Worm (Caenorhabditis elegans) whole organism, L1 larva: Measurements from ENCODE around the gene Y26G10.1.

ENCODE experiments used
- C16A3.4 ChIP-seq: fragments of 150-350 bp; optimal IDR thresholded peaks from 2 replicates; lab custom pipeline; 2014; ENCODE audit warnings: missing biosample characterization, missing genetic modification characterization
- F16B12.6 ChIP-seq: fragments of 150-350 bp; optimal IDR thresholded peaks from 2 replicates; lab custom pipeline; 2014; ENCODE audit warnings: missing biosample characterization, missing genetic modification characterization
- aly-2 ChIP-seq: fragments of 150-350 bp; optimal IDR thresholded peaks from 2 replicates; lab custom pipeline; 2014; ENCODE audit warnings: missing biosample characterization, missing genetic modification characterization
- ceh-82 ChIP-seq, 3 experiments: fragments of 150-350 bp in 1 of 3; sonication (generic microtip) in 2 of 3; optimal IDR thresholded peaks; 2 replicates each; lab custom pipeline; 2014 to 2017; ENCODE audit warnings: missing biosample characterization in 3 of 3, missing genetic modification characterization in 3 of 3
- ceh-88 ChIP-seq: fragments of 200-800 bp; sonication (Bioruptor generic); IDR thresholded peaks from 2 replicates; pipeline ENCODE4 v1.3.6; 2022; ENCODE audit warnings: missing genetic modification characterization, missing compliant biosample characterization
- efl-1 ChIP-seq, 4 experiments: fragments of 150-350 bp; optimal IDR thresholded peaks in 3 of 4; peaks in 1 of 4; 1 replicate in 1 of 4; 2 replicates in 3 of 4; lab custom pipeline; 2014; ENCODE audit warnings: missing biosample characterization in 2 of 4, missing genetic modification characterization in 2 of 4, missing genetic modification reagents in 2 of 4
- efl-3 ChIP-seq: fragments of 200-800 bp; sonication (Bioruptor generic); optimal IDR thresholded peaks from 2 replicates; lab custom pipeline; 2018; ENCODE audit warnings: mild to moderate bottlenecking, missing genetic modification characterization, missing compliant biosample characterization
- egl-13 ChIP-seq: sonication (generic microtip); optimal IDR thresholded peaks from 2 replicates; lab custom pipeline; 2016; ENCODE audit warnings: missing genotype, missing genetic modification reagents, missing genetic modification characterization, missing compliant biosample characterization
- egl-27 ChIP-seq, 2 experiments: fragments of 150-350 bp in 1 of 2; sonication (generic microtip); optimal IDR thresholded peaks; 3 replicates each; lab custom pipeline; 2017 to 2018; ENCODE audit warnings: missing biosample characterization in 2 of 2, missing genetic modification characterization in 2 of 2, missing genetic modification reagents in 2 of 2
- elt-2 ChIP-seq: sonication (generic microtip); optimal IDR thresholded peaks from 2 replicates; lab custom pipeline; 2016; ENCODE audit warnings: missing genetic modification characterization, mild to moderate bottlenecking, inconsistent platforms, missing compliant biosample characterization, missing genetic modification reagents
- fkh-4 ChIP-seq: sonication (generic microtip); optimal IDR thresholded peaks from 2 replicates; lab custom pipeline; 2016; ENCODE audit warnings: missing compliant biosample characterization, missing genetic modification characterization, borderline replicate concordance
- fos-1 ChIP-seq: fragments of 150-350 bp; optimal IDR thresholded peaks from 2 replicates; lab custom pipeline; 2014; ENCODE audit warnings: missing biosample characterization, missing genetic modification characterization
- hlh-17 ChIP-seq: fragments of 200-800 bp; sonication (Bioruptor generic); optimal IDR thresholded peaks from 2 replicates; lab custom pipeline; 2018; ENCODE audit warnings: missing genetic modification characterization, mild to moderate bottlenecking, missing compliant biosample characterization, moderate library complexity, borderline replicate concordance
- hpl-2 ChIP-seq: fragments of 150-350 bp; optimal IDR thresholded peaks from 2 replicates; lab custom pipeline; 2014; ENCODE audit warnings: missing biosample characterization, missing genetic modification reagents, missing genetic modification characterization
- isw-1 ChIP-seq: fragments of 200-800 bp; sonication (Bioruptor generic); IDR thresholded peaks from 2 replicates; pipeline ENCODE4 v1.3.6; 2022; ENCODE audit warnings: missing genetic modification characterization, missing compliant biosample characterization
- lin-13 ChIP-seq: fragments of 150-350 bp; optimal IDR thresholded peaks from 2 replicates; lab custom pipeline; 2014; ENCODE audit warnings: missing biosample characterization, missing genetic modification reagents, missing genetic modification characterization
- lin-35 ChIP-seq, 2 experiments: fragments of 150-350 bp; optimal IDR thresholded peaks; 2 replicates each; lab custom pipeline; 2014; ENCODE audit warnings: missing biosample characterization in 2 of 2, missing genetic modification characterization in 2 of 2, missing genetic modification reagents in 2 of 2
- lin-39 ChIP-seq: fragments of 150-350 bp; optimal IDR thresholded peaks from 2 replicates; lab custom pipeline; 2014; ENCODE audit warnings: missing biosample characterization, missing genetic modification reagents, missing genetic modification characterization
- lir-3 ChIP-seq: sonication (generic microtip); optimal IDR thresholded peaks from 2 replicates; lab custom pipeline; 2016; ENCODE audit warnings: mild to moderate bottlenecking, missing genetic modification characterization, moderate library complexity, missing compliant biosample characterization; ENCODE audit not compliant: poor library complexity
- mab-9 ChIP-seq: fragments of 200-800 bp; sonication (Bioruptor generic); IDR thresholded peaks from 2 replicates; pipeline ENCODE4 v1.3.6; 2022; ENCODE audit warnings: missing genetic modification reagents, missing genetic modification characterization, missing compliant biosample characterization
- nhr-11 ChIP-seq: fragments of 150-350 bp; optimal IDR thresholded peaks from 2 replicates; lab custom pipeline; 2014; ENCODE audit warnings: missing biosample characterization, missing genetic modification characterization
- nhr-20 ChIP-seq: sonication (generic microtip); optimal IDR thresholded peaks from 2 replicates; lab custom pipeline; 2016; ENCODE audit warnings: mild to moderate bottlenecking, missing genetic modification characterization, missing compliant biosample characterization
- nhr-28 ChIP-seq: fragments of 150-350 bp; optimal IDR thresholded peaks from 2 replicates; lab custom pipeline; 2014; ENCODE audit warnings: missing biosample characterization, missing genetic modification characterization
- nhr-47 ChIP-seq: sonication (generic microtip); optimal IDR thresholded peaks from 2 replicates; lab custom pipeline; 2016; ENCODE audit warnings: mild to moderate bottlenecking, missing genetic modification characterization, moderate library complexity, missing compliant biosample characterization
- nhr-76 ChIP-seq: sonication (generic microtip); optimal IDR thresholded peaks from 2 replicates; lab custom pipeline; 2017; ENCODE audit warnings: missing biosample characterization, missing genetic modification characterization
- nhr-77 ChIP-seq: fragments of 150-350 bp; optimal IDR thresholded peaks from 2 replicates; lab custom pipeline; 2014; ENCODE audit warnings: missing biosample characterization, missing genetic modification characterization
- nhr-90 ChIP-seq: sonication (generic microtip); optimal IDR thresholded peaks from 2 replicates; lab custom pipeline; 2016; ENCODE audit warnings: mild to moderate bottlenecking, missing genetic modification characterization, missing compliant biosample characterization; ENCODE audit not compliant: poor library complexity
- pag-3 ChIP-seq: sonication (generic microtip); optimal IDR thresholded peaks from 2 replicates; lab custom pipeline; 2017; ENCODE audit warnings: missing genetic modification characterization, mild to moderate bottlenecking, missing compliant biosample characterization, antibody characterized with exemption, borderline replicate concordance; ENCODE audit not compliant: insufficient read depth
- pax-3 ChIP-seq: fragments of 200-800 bp; sonication (Bioruptor generic); optimal IDR thresholded peaks from 2 replicates; lab custom pipeline; 2018; ENCODE audit warnings: mild to moderate bottlenecking, missing genetic modification characterization, moderate library complexity, missing compliant biosample characterization
- pqm-1 ChIP-seq: sonication (generic microtip); optimal IDR thresholded peaks from 3 replicates; lab custom pipeline; 2017; ENCODE audit warnings: missing biosample characterization, missing genetic modification characterization
- rnt-1 ChIP-seq: sonication (generic microtip); optimal IDR thresholded peaks from 2 replicates; lab custom pipeline; 2016; ENCODE audit warnings: mild to moderate bottlenecking, missing genetic modification characterization, moderate library complexity, missing compliant biosample characterization
- snu-23 ChIP-seq: sonication (generic microtip); optimal IDR thresholded peaks from 2 replicates; lab custom pipeline; 2016; ENCODE audit warnings: missing genetic modification characterization, missing compliant biosample characterization
- sox-4 ChIP-seq: sonication (generic microtip); optimal IDR thresholded peaks from 2 replicates; lab custom pipeline; 2016; ENCODE audit warnings: missing genetic modification characterization, missing compliant biosample characterization
- sptf-1 ChIP-seq: fragments of 150-350 bp; optimal IDR thresholded peaks from 2 replicates; lab custom pipeline; 2014; ENCODE audit warnings: missing biosample characterization, missing genetic modification characterization
- sup-37 ChIP-seq: fragments of 200-800 bp; sonication (Bioruptor generic); optimal IDR thresholded peaks from 2 replicates; lab custom pipeline; 2018; ENCODE audit warnings: mild to moderate bottlenecking, missing genetic modification characterization, missing compliant biosample characterization
- swsn-7 ChIP-seq: sonication (generic microtip); optimal IDR thresholded peaks from 2 replicates; lab custom pipeline; 2016; ENCODE audit warnings: missing genetic modification characterization, missing compliant biosample characterization
- unc-86 ChIP-seq: sonication (generic microtip); optimal IDR thresholded peaks from 2 replicates; lab custom pipeline; 2016; ENCODE audit warnings: missing genetic modification characterization, missing compliant biosample characterization
- unc-98 ChIP-seq: fragments of 200-800 bp; sonication (Bioruptor generic); IDR thresholded peaks from 2 replicates; pipeline ENCODE4 v1.3.6; 2022; ENCODE audit warnings: missing genetic modification characterization, missing compliant biosample characterization
- vab-15 ChIP-seq: sonication (generic microtip); optimal IDR thresholded peaks from 2 replicates; lab custom pipeline; 2017; ENCODE audit warnings: missing genotype, mild to moderate bottlenecking, missing genetic modification characterization, missing compliant biosample characterization
- xbp-1 ChIP-seq: sonication (generic microtip); optimal IDR thresholded peaks from 2 replicates; lab custom pipeline; 2016; ENCODE audit warnings: missing genetic modification characterization, missing compliant biosample characterization
- ztf-11 ChIP-seq, 2 experiments: sonication (generic microtip); optimal IDR thresholded peaks; 2 replicates each; lab custom pipeline; 2016 to 2017; ENCODE audit warnings: missing genetic modification characterization in 2 of 2, missing biosample characterization in 1 of 2, missing compliant biosample characterization in 1 of 2

The Y26G10.1 gene

ce11 chrV:17664367-17664766, 31.3 kb downstream of the Y26G10.1 start:
- TF ChIP-seq mab-9 (GFP tag; lab: Robert Waterston, UW), result no peak
- no peak for TF ChIP-seq aly-2 (tag; lab: Kevin White, UChicago)
- TF ChIP-seq lir-3 (tag; lab: Kevin White, UChicago), result no peak
- no peak for TF ChIP-seq sup-37 (GFP tag; lab: Kevin White, UChicago)
- TF ChIP-seq fkh-4 (tag; lab: Kevin White, UChicago), result no peak
- no peak for TF ChIP-seq isw-1
- no peak for TF ChIP-seq fos-1
- TF ChIP-seq sptf-1, result no peak
- TF ChIP-seq ztf-11 (tag; optimal IDR thresholded peaks at IDR 0.05; lab: Kevin White, UChicago), result no peak
- TF ChIP-seq pag-3 (tag; lab: Kevin White, UChicago), result no peak
- TF ChIP-seq C16A3.4 (tag; lab: Kevin White, UChicago), result no peak
- no peak for TF ChIP-seq F16B12.6 (tag; lab: Kevin White, UChicago)
- no peak for TF ChIP-seq lin-13 (GFP tag; lab: Kevin White, UChicago)
- no peak for TF ChIP-seq ceh-82 (tag; optimal IDR thresholded peaks at IDR 0.05; lab: Kevin White, UChicago)
- no peak for TF ChIP-seq unc-98 (GFP tag; lab: Robert Waterston, UW)
- TF ChIP-seq elt-2 (tag; lab: Kevin White, UChicago), result no peak
- TF ChIP-seq sox-4 (tag; lab: Kevin White, UChicago), result no peak
- TF ChIP-seq, all 84 proteins: peak for 0

ce11 chrV:17662260-17662659, 33.4 kb downstream of the Y26G10.1 start:
- TF ChIP-seq efl-1 (optimal IDR thresholded peaks at IDR 0.05; lab: Kevin White, UChicago) (no peak), efl-1 (GFP tag; optimal IDR thresholded peaks at IDR 0.05 in 1 of 2; lab: Kevin White, UChicago) (no peak), nhr-20 (tag; lab: Kevin White, UChicago) (peak; percentile 44), pax-3 (no peak), lin-35 (GFP tag; optimal IDR thresholded peaks at IDR 0.05; lab: Kevin White, UChicago) (peak in 1 of 2 experiments; percentile 4), nhr-90 (no peak), unc-86 (tag; lab: Kevin White, UChicago) (no peak), egl-13 (no peak), elt-2 (tag; lab: Kevin White, UChicago) (peak; percentile 93), hpl-2 (no peak), swsn-7 (no peak), fkh-4 (tag; lab: Kevin White, UChicago) (no peak), lin-13 (GFP tag; lab: Kevin White, UChicago) (no peak), egl-27 (tag; optimal IDR thresholded peaks at IDR 0.05; lab: Kevin White, UChicago) (no peak), nhr-11 (no peak), pqm-1 (tag; lab: Kevin White, UChicago) (peak; percentile 69), nhr-77 (tag; lab: Kevin White, UChicago) (no peak), efl-3 (GFP tag; lab: Kevin White, UChicago) (no peak), xbp-1 (no peak), ceh-88 (GFP tag; lab: Robert Waterston, UW) (no peak), lir-3 (tag; lab: Kevin White, UChicago) (no peak)

ce11 chrV:17660003-17660402, 35.7 kb downstream of the Y26G10.1 start, which contains the start of gene dgat-2:
Gene dgat-2 (plus strand): TSS chrV:17660303.
- no peak for TF ChIP-seq hlh-17
- no peak for TF ChIP-seq swsn-7
- no peak for TF ChIP-seq efl-1 (optimal IDR thresholded peaks at IDR 0.05; lab: Kevin White, UChicago)
- TF ChIP-seq efl-1 (GFP tag; optimal IDR thresholded peaks at IDR 0.05 in 1 of 2; lab: Kevin White, UChicago), result no peak
- TF ChIP-seq rnt-1 (tag; lab: Kevin White, UChicago), result no peak
- no peak for TF ChIP-seq nhr-77 (tag; lab: Kevin White, UChicago)
- no peak for TF ChIP-seq elt-2 (tag; lab: Kevin White, UChicago)
- TF ChIP-seq snu-23 (GFP tag; lab: Kevin White, UChicago), result no peak
- no peak for TF ChIP-seq egl-13
- no peak for TF ChIP-seq nhr-76
- no peak for TF ChIP-seq nhr-20 (tag; lab: Kevin White, UChicago)
- TF ChIP-seq vab-15 (tag; lab: Kevin White, UChicago), result no peak
- TF ChIP-seq nhr-28 (tag; lab: Kevin White, UChicago), result no peak
- TF ChIP-seq nhr-47 (tag; lab: Kevin White, UChicago), result no peak
- TF ChIP-seq lin-39 (tag; lab: Kevin White, UChicago), result no peak
